Worm (Caenorhabditis elegans) whole organism, L4 larva: ENCODE measurements around the gene cnnm-3.

Experiments used
- aha-1 ChIP-seq: fragments of 150-350 bp; peaks from one replicate; lab custom pipeline; 2014; ENCODE audit warnings: missing biosample characterization, missing genetic modification characterization
- ama-1 ChIP-seq: fragments of 150-350 bp; optimal IDR thresholded peaks from 2 replicates; lab custom pipeline; 2014; ENCODE audit warnings: inconsistent platforms, mixed read lengths
- attf-4 ChIP-seq: sonication (generic microtip); optimal IDR thresholded peaks from 3 replicates; lab custom pipeline; 2017; ENCODE audit warnings: missing biosample characterization, missing genetic modification characterization
- ceh-32 ChIP-seq: sonication (generic microtip); optimal IDR thresholded peaks from 2 replicates; lab custom pipeline; 2016; ENCODE audit warnings: mild to moderate bottlenecking, missing genetic modification characterization, missing compliant biosample characterization; ENCODE audit not compliant: poor library complexity
- ceh-82 ChIP-seq: sonication (generic microtip); optimal IDR thresholded peaks from 2 replicates; lab custom pipeline; 2017; ENCODE audit warnings: missing biosample characterization, missing genetic modification characterization
- daf-12 ChIP-seq: fragments of 150-350 bp; optimal IDR thresholded peaks from 2 replicates; lab custom pipeline; 2014; ENCODE audit warnings: missing biosample characterization, missing genetic modification reagents, missing genetic modification characterization
- daf-19 ChIP-seq: fragments of 200-800 bp; sonication (Bioruptor generic); conservative IDR thresholded peaks from 2 replicates; pipeline ENCODE4 v1.3.6; 2022; ENCODE audit warnings: missing genetic modification characterization, missing compliant biosample characterization
- daf-8 ChIP-seq: fragments of 200-800 bp; sonication (Bioruptor generic); IDR thresholded peaks from 2 replicates; pipeline ENCODE4 v1.3.6; 2022; ENCODE audit warnings: missing genetic modification characterization, missing compliant biosample characterization
- dmd-6 ChIP-seq: fragments of 200-800 bp; sonication (Bioruptor generic); IDR thresholded peaks from 2 replicates; pipeline ENCODE4 v1.3.6; 2022; ENCODE audit warnings: missing genetic modification reagents, missing genetic modification characterization, missing compliant biosample characterization
- dmd-8 ChIP-seq: fragments of 200-800 bp; sonication (Bioruptor generic); IDR thresholded peaks from 2 replicates; pipeline ENCODE4 v1.3.6; 2022; ENCODE audit warnings: missing genetic modification characterization, missing compliant biosample characterization
- duxl-1 ChIP-seq: sonication (generic microtip); optimal IDR thresholded peaks from 2 replicates; lab custom pipeline; 2016; ENCODE audit warnings: mild to moderate bottlenecking, missing genetic modification characterization, moderate library complexity, missing compliant biosample characterization; ENCODE audit not compliant: poor library complexity
- fkh-10 ChIP-seq: fragments of 150-350 bp; optimal IDR thresholded peaks from 2 replicates; lab custom pipeline; 2014; ENCODE audit warnings: missing biosample characterization, missing genetic modification reagents, missing genetic modification characterization
- gei-8 ChIP-seq: fragments of 200-800 bp; sonication (Bioruptor generic); optimal IDR thresholded peaks from 2 replicates; lab custom pipeline; 2018; ENCODE audit warnings: mild to moderate bottlenecking, missing genetic modification characterization, missing compliant biosample characterization
- hif-1 ChIP-seq, 2 experiments: sonication (generic microtip); optimal IDR thresholded peaks; 2 replicates each; lab custom pipeline; 2016 to 2017; ENCODE audit warnings: missing compliant biosample characterization in 2 of 2, missing genetic modification characterization in 2 of 2, missing genetic modification reagents in 2 of 2, missing genotype in 2 of 2, mild to moderate bottlenecking in 1 of 2
- hmg-1.1 ChIP-seq: fragments of 200-800 bp; sonication (Bioruptor generic); IDR thresholded peaks from 2 replicates; pipeline ENCODE4 v1.3.6; 2022; ENCODE audit warnings: missing genetic modification reagents, missing genetic modification characterization, missing compliant biosample characterization
- lin-1 ChIP-seq: fragments of 200-800 bp; sonication (Bioruptor generic); IDR thresholded peaks from 2 replicates; pipeline ENCODE4 v1.3.6; 2022; ENCODE audit warnings: missing genetic modification reagents, missing genetic modification characterization, missing compliant biosample characterization
- lin-13 ChIP-seq: fragments of 150-350 bp; optimal IDR thresholded peaks from 2 replicates; lab custom pipeline; 2014; ENCODE audit warnings: missing biosample characterization, missing genetic modification reagents, missing genetic modification characterization
- lsy-2 ChIP-seq, 2 experiments: fragments of 150-350 bp in 1 of 2; sonication (generic microtip) in 1 of 2; optimal IDR thresholded peaks; 2 replicates each; lab custom pipeline; 2014 to 2017; ENCODE audit warnings: missing biosample characterization in 2 of 2, missing genetic modification characterization in 2 of 2
- madf-5 ChIP-seq, 2 experiments: fragments of 200-800 bp; sonication (Bioruptor generic); IDR thresholded peaks; 2 replicates each; pipeline ENCODE4 v1.3.6; 2022; ENCODE audit warnings: missing compliant biosample characterization in 2 of 2, missing genetic modification characterization in 2 of 2
- mep-1 ChIP-seq: fragments of 150-350 bp; sonication (generic microtip); optimal IDR thresholded peaks from 3 replicates; lab custom pipeline; 2014; ENCODE audit warnings: missing biosample characterization, missing genetic modification characterization
- mes-2 ChIP-seq: sonication (generic microtip); optimal IDR thresholded peaks from 2 replicates; lab custom pipeline; 2016; ENCODE audit warnings: missing genotype, mild to moderate bottlenecking, missing genetic modification characterization, missing compliant biosample characterization; ENCODE audit not compliant: poor library complexity, severe bottlenecking
- mxl-2 ChIP-seq: fragments of 200-800 bp; sonication (Bioruptor generic); conservative IDR thresholded peaks from 2 replicates; pipeline ENCODE4 v1.3.6; 2022; ENCODE audit warnings: missing genetic modification reagents, missing genetic modification characterization, missing compliant biosample characterization
- mxl-3 ChIP-seq: fragments of 200-800 bp; sonication (Bioruptor generic); optimal IDR thresholded peaks from 2 replicates; lab custom pipeline; 2018; ENCODE audit warnings: mild to moderate bottlenecking, missing genetic modification characterization, missing compliant biosample characterization
- nhr-11 ChIP-seq: fragments of 150-350 bp; optimal IDR thresholded peaks from 2 replicates; lab custom pipeline; 2014; ENCODE audit warnings: missing biosample characterization, missing genetic modification characterization
- nhr-237 ChIP-seq: sonication (generic microtip); optimal IDR thresholded peaks from 2 replicates; lab custom pipeline; 2017; ENCODE audit warnings: missing biosample characterization, missing genetic modification characterization
- nhr-41 ChIP-seq: fragments of 200-800 bp; sonication (Bioruptor generic); IDR thresholded peaks from 2 replicates; pipeline ENCODE4 v1.3.6; 2022; ENCODE audit warnings: missing genetic modification reagents, missing genetic modification characterization, missing compliant biosample characterization
- nhr-76 ChIP-seq: fragments of 150-350 bp; optimal IDR thresholded peaks from 2 replicates; lab custom pipeline; 2014; ENCODE audit warnings: missing biosample characterization, missing genetic modification characterization
- nhr-77 ChIP-seq: fragments of 150-350 bp; optimal IDR thresholded peaks from 2 replicates; lab custom pipeline; 2014; ENCODE audit warnings: missing biosample characterization, missing genetic modification characterization
- pqm-1 ChIP-seq: sonication (generic microtip); optimal IDR thresholded peaks from 2 replicates; lab custom pipeline; 2017; ENCODE audit warnings: missing biosample characterization, missing genetic modification characterization
- saeg-2 ChIP-seq: fragments of 200-800 bp; sonication (Bioruptor generic); IDR thresholded peaks from 2 replicates; pipeline ENCODE4 v1.3.6; 2022; ENCODE audit warnings: missing genetic modification reagents, missing genetic modification characterization, missing compliant biosample characterization
- sdz-12 ChIP-seq: fragments of 200-800 bp; sonication (Bioruptor generic); optimal IDR thresholded peaks from 2 replicates; lab custom pipeline; 2018; ENCODE audit warnings: mild to moderate bottlenecking, missing genetic modification characterization, missing compliant biosample characterization
- snpc-1.2 ChIP-seq: fragments of 200-800 bp; sonication (Bioruptor generic); IDR thresholded peaks from 2 replicates; pipeline ENCODE4 v1.3.6; 2022; ENCODE audit warnings: missing genetic modification reagents, missing genetic modification characterization, missing compliant biosample characterization
- spr-1 ChIP-seq: sonication (generic microtip); optimal IDR thresholded peaks from 2 replicates; lab custom pipeline; 2016; ENCODE audit warnings: mild to moderate bottlenecking, missing genetic modification characterization, missing compliant biosample characterization
- spr-3 ChIP-seq: fragments of 200-800 bp; sonication (Bioruptor generic); optimal IDR thresholded peaks from 2 replicates; lab custom pipeline; 2018; ENCODE audit warnings: mild to moderate bottlenecking, missing genetic modification characterization, missing compliant biosample characterization
- tra-1 ChIP-seq: fragments of 200-800 bp; sonication (Bioruptor generic); IDR thresholded peaks from 2 replicates; pipeline ENCODE4 v1.3.6; 2022; ENCODE audit warnings: missing genetic modification reagents, missing genetic modification characterization, missing compliant biosample characterization
- unc-39 ChIP-seq: sonication (generic microtip); optimal IDR thresholded peaks from 2 replicates; lab custom pipeline; 2017; ENCODE audit warnings: missing biosample characterization, missing genetic modification characterization
- unc-62 ChIP-seq, 3 experiments: fragments of 150-350 bp in 1 of 3; sonication (generic microtip); optimal IDR thresholded peaks in 2 of 3; peaks in 1 of 3; 1 replicate in 1 of 3; 2 replicates in 2 of 3; lab custom pipeline; 2014 to 2017; ENCODE audit warnings: missing biosample characterization in 3 of 3, missing genetic modification characterization in 3 of 3, missing genetic modification reagents in 3 of 3, missing genotype in 1 of 3
- vab-7 ChIP-seq: fragments of 200-800 bp; sonication (Bioruptor generic); IDR thresholded peaks from 2 replicates; pipeline ENCODE4 v1.3.6; 2022; ENCODE audit warnings: missing genetic modification reagents, missing genetic modification characterization, missing compliant biosample characterization
- zag-1 ChIP-seq: fragments of 150-350 bp; optimal IDR thresholded peaks from 2 replicates; lab custom pipeline; 2014; ENCODE audit warnings: missing biosample characterization, missing genetic modification characterization
- zfp-3 ChIP-seq: fragments of 200-800 bp; sonication (Bioruptor generic); conservative IDR thresholded peaks from 2 replicates; pipeline ENCODE4 v1.3.6; 2022; ENCODE audit warnings: missing genetic modification reagents, missing genetic modification characterization, missing compliant biosample characterization
- zip-2 ChIP-seq: fragments of 150-350 bp; optimal IDR thresholded peaks from 2 replicates; lab custom pipeline; 2014; ENCODE audit warnings: missing biosample characterization, missing genetic modification characterization
- ztf-11 ChIP-seq: fragments of 150-350 bp; optimal IDR thresholded peaks from 2 replicates; lab custom pipeline; 2014; ENCODE audit warnings: missing biosample characterization, missing genetic modification characterization

Gene cnnm-3

ce11 chrX:3023552-3024183, 22.0 kb downstream of the cnnm-3 start (continued):
- TF ChIP-seq nhr-41 (no peak), zag-1 (tag; lab: Kevin White, UChicago) (no peak), spr-1 (tag; lab: Kevin White, UChicago) (no peak), snpc-1.2 (GFP tag; lab: Robert Waterston, UW) (no peak), ztf-11 (tag; lab: Kevin White, UChicago) (no peak), attf-4 (tag; lab: Kevin White, UChicago) (no peak), duxl-1 (tag; lab: Kevin White, UChicago) (no peak), zip-2 (tag; lab: Kevin White, UChicago) (no peak), sdz-12 (GFP tag; lab: Kevin White, UChicago) (no peak), lin-1 (GFP tag; lab: Robert Waterston, UW) (no peak), nhr-77 (tag; lab: Kevin White, UChicago) (no peak), daf-8 (no peak), unc-39 (tag; lab: Kevin White, UChicago) (no peak), nhr-11 (tag; lab: Kevin White, UChicago) (no peak), madf-5 (GFP tag; IDR thresholded peaks at IDR 0.05; lab: Robert Waterston, UW) (no peak), mes-2 (tag; lab: Kevin White, UChicago) (no peak), daf-19 (GFP tag; lab: Robert Waterston, UW) (no peak), nhr-237 (no peak), hif-1 (tag; optimal IDR thresholded peaks at IDR 0.05; lab: Kevin White, UChicago) (peak in 1 of 2 experiments; percentile 50), mxl-2 (GFP tag; lab: Robert Waterston, UW) (no peak), gei-8 (GFP tag; lab: Kevin White, UChicago) (no peak), pqm-1 (tag; lab: Kevin White, UChicago) (no peak), lin-13 (GFP tag; lab: Kevin White, UChicago) (no peak), tra-1 (GFP tag; lab: Robert Waterston, UW) (no peak), saeg-2 (GFP tag; lab: Robert Waterston, UW) (no peak), ama-1 (lab: Kevin White, UChicago) (no peak)
- TF ChIP-seq, all 104 proteins: peak for 8

- 0 out of 2 replicates have a peak, but pooled peaks have one; percentile 18 for TF ChIP-seq hmg-1.1
- TF ChIP-seq aha-1 (tag; lab: Kevin White, UChicago) = peak; percentile 100
- 0 out of 2 replicates have a peak, but pooled peaks have one; percentile 14 for TF ChIP-seq tra-1 (GFP tag; lab: Robert Waterston, UW)
- peak in 1 of 2 experiments; percentile 97 for TF ChIP-seq hif-1 (tag; optimal IDR thresholded peaks at IDR 0.05; lab: Kevin White, UChicago)
- TF ChIP-seq mep-1 (tag; lab: Kevin White, UChicago) = peak; percentile 30
- TF ChIP-seq lsy-2 (tag; optimal IDR thresholded peaks at IDR 0.05; lab: Kevin White, UChicago) = peak in 1 of 2 experiments; percentile 34
- no peak for TF ChIP-seq daf-12 (tag; lab: Kevin White, UChicago)
- TF ChIP-seq nhr-77 (tag; lab: Kevin White, UChicago) = no peak
These were observed 23.1 kb downstream of the cnnm-3 start for ce11 chrX:3022330-3023088.

ce11 chrX:3021466-3021865, 24.2 kb downstream of the cnnm-3 start:
- TF ChIP-seq dmd-6 (peak; percentile 47; the same call in 1 of the 2 replicates), daf-19 (GFP tag; lab: Robert Waterston, UW) (no peak)
- TF ChIP-seq, all 104 proteins: peak for 1

- TF ChIP-seq nhr-77 (tag; lab: Kevin White, UChicago) = no peak
- TF ChIP-seq ceh-32 = no peak
- peak; percentile 75 for TF ChIP-seq dmd-6
- no peak for TF ChIP-seq gei-8 (GFP tag; lab: Kevin White, UChicago)
- TF ChIP-seq unc-62 (GFP tag; optimal IDR thresholded peaks at IDR 0.05 in 1 of 2; lab: Kevin White, UChicago) = peak in 1 of 2 experiments; percentile 88
- TF ChIP-seq unc-62 (tag; optimal IDR thresholded peaks at IDR 0.05; lab: Kevin White, UChicago) = no peak
- TF ChIP-seq dmd-8 = no peak
- TF ChIP-seq fkh-10 (GFP tag; lab: Kevin White, UChicago) = no peak
- no peak for TF ChIP-seq hif-1 (tag; optimal IDR thresholded peaks at IDR 0.05; lab: Kevin White, UChicago)
- TF ChIP-seq vab-7 = no peak
- no peak for TF ChIP-seq zfp-3 (GFP tag; lab: Robert Waterston, UW)
- TF ChIP-seq mxl-3 = peak; percentile 51
- no peak for TF ChIP-seq ceh-82
- no peak for TF ChIP-seq ama-1 (lab: Kevin White, UChicago)
- no peak for TF ChIP-seq nhr-76 (tag; lab: Kevin White, UChicago)
- TF ChIP-seq spr-3 = no peak
- TF ChIP-seq tra-1 (GFP tag; lab: Robert Waterston, UW) = 0 out of 2 replicates have a peak, but pooled peaks have one; percentile 41
These were observed 25.7 kb downstream of the cnnm-3 start for ce11 chrX:3019996-3020395.
